Worm (Caenorhabditis elegans) whole organism, young adult: ENCODE measurements around the gene C05E4.7.

Experiments used
- B0019.2 ChIP-seq: fragments of 200-800 bp; sonication (Bioruptor generic); conservative IDR thresholded peaks from 2 replicates; pipeline ENCODE4 v1.3.6; 2022; ENCODE audit warnings: missing genetic modification reagents, missing genetic modification characterization, missing compliant biosample characterization
- B0035.1 ChIP-seq: sonication (generic microtip); optimal IDR thresholded peaks from 2 replicates; lab custom pipeline; 2016; ENCODE audit warnings: missing genetic modification characterization, mild to moderate bottlenecking, missing compliant biosample characterization, missing genotype, missing genetic modification reagents
- B0336.3 ChIP-seq: fragments of 200-800 bp; sonication (Bioruptor generic); IDR thresholded peaks from 2 replicates; pipeline ENCODE4 v1.3.6; 2022; ENCODE audit warnings: missing genetic modification characterization, missing compliant biosample characterization
- F22D6.2 ChIP-seq: sonication (generic microtip); optimal IDR thresholded peaks from 2 replicates; lab custom pipeline; 2016; ENCODE audit warnings: mild to moderate bottlenecking, missing genetic modification characterization, missing compliant biosample characterization
- F23B12.7 ChIP-seq: sonication (generic microtip); optimal IDR thresholded peaks from 2 replicates; lab custom pipeline; 2017; ENCODE audit warnings: missing genetic modification characterization, mild to moderate bottlenecking, missing compliant biosample characterization, antibody characterized with exemption, moderate library complexity; ENCODE audit not compliant: insufficient read depth
- F37B4.10 ChIP-seq: fragments of 200-800 bp; sonication (Bioruptor generic); IDR thresholded peaks from 2 replicates; pipeline ENCODE4 v1.3.6; 2022; ENCODE audit warnings: missing genetic modification characterization, missing compliant biosample characterization
- F55B11.4 ChIP-seq: sonication (generic microtip); optimal IDR thresholded peaks from 2 replicates; lab custom pipeline; 2016; ENCODE audit warnings: missing compliant biosample characterization, missing genetic modification characterization, borderline replicate concordance; ENCODE audit not compliant: insufficient read depth
- F57A8.1 ChIP-seq: fragments of 200-800 bp; sonication (Bioruptor generic); optimal IDR thresholded peaks from 2 replicates; lab custom pipeline; 2018; ENCODE audit warnings: mild to moderate bottlenecking, missing genetic modification characterization, moderate library complexity, missing compliant biosample characterization
- F57C9.4 ChIP-seq: sonication (generic microtip); optimal IDR thresholded peaks from 2 replicates; lab custom pipeline; 2017; ENCODE audit warnings: mild to moderate bottlenecking, missing genetic modification characterization, missing compliant biosample characterization
- K11D2.4 ChIP-seq: fragments of 200-800 bp; sonication (Bioruptor generic); IDR thresholded peaks from 2 replicates; pipeline ENCODE4 v1.3.6; 2022; ENCODE audit warnings: missing genetic modification reagents, missing genetic modification characterization, missing compliant biosample characterization
- T07F8.4 ChIP-seq: sonication (generic microtip); optimal IDR thresholded peaks from 2 replicates; lab custom pipeline; 2016; ENCODE audit warnings: mild to moderate bottlenecking, missing genetic modification characterization, moderate library complexity, missing compliant biosample characterization
- Y67H2A.10 ChIP-seq: fragments of 200-800 bp; sonication (Bioruptor generic); conservative IDR thresholded peaks from 2 replicates; pipeline ENCODE4 v1.3.6; 2022; ENCODE audit warnings: missing genetic modification reagents, missing genetic modification characterization, missing compliant biosample characterization
- Y79H2A.3 ChIP-seq: fragments of 200-800 bp; sonication (Bioruptor generic); conservative IDR thresholded peaks from 2 replicates; pipeline ENCODE4 v1.3.6; 2022; ENCODE audit warnings: missing genetic modification reagents, missing genetic modification characterization, missing compliant biosample characterization
- ZK185.1 ChIP-seq: sonication (generic microtip); optimal IDR thresholded peaks from 2 replicates; lab custom pipeline; 2016; ENCODE audit warnings: mild to moderate bottlenecking, missing genetic modification characterization, missing compliant biosample characterization; ENCODE audit not compliant: poor library complexity, severe bottlenecking
- attf-3 ChIP-seq: fragments of 200-800 bp; sonication (Bioruptor generic); conservative IDR thresholded peaks from 2 replicates; pipeline ENCODE4 v1.3.6; 2022; ENCODE audit warnings: missing genetic modification reagents, missing genetic modification characterization, missing compliant biosample characterization
- bed-1 ChIP-seq: fragments of 200-800 bp; sonication (Bioruptor generic); IDR thresholded peaks from 2 replicates; pipeline ENCODE4 v1.3.6; 2022; ENCODE audit warnings: missing genetic modification reagents, missing genetic modification characterization, missing compliant biosample characterization
- bed-2 ChIP-seq: fragments of 200-800 bp; sonication (Bioruptor generic); IDR thresholded peaks from 2 replicates; pipeline ENCODE4 v1.3.6; 2022; ENCODE audit warnings: missing genetic modification reagents, missing genetic modification characterization, missing compliant biosample characterization
- cebp-1 ChIP-seq, 2 experiments: fragments of 200-800 bp in 1 of 2; sonication (Bioruptor generic) in 1 of 2; sonication (generic microtip) in 1 of 2; IDR thresholded peaks in 1 of 2; optimal IDR thresholded peaks in 1 of 2; 2 replicates each; pipeline versions ENCODE4 v1.3.6 to Lab custom; 2017 to 2022; ENCODE audit warnings: missing compliant biosample characterization in 2 of 2, missing genetic modification characterization in 2 of 2, mild to moderate bottlenecking in 1 of 2, missing genetic modification reagents in 1 of 2, moderate library complexity in 1 of 2
- cebp-2 ChIP-seq: fragments of 200-800 bp; sonication (Bioruptor generic); IDR thresholded peaks from 2 replicates; pipeline ENCODE4 v1.3.6; 2022; ENCODE audit warnings: missing genetic modification characterization, missing compliant biosample characterization
- ceh-100 ChIP-seq: fragments of 200-800 bp; sonication (Bioruptor generic); IDR thresholded peaks from 2 replicates; pipeline ENCODE4 v1.3.6; 2022; ENCODE audit warnings: missing genetic modification reagents, missing genetic modification characterization, missing compliant biosample characterization
- ceh-27 ChIP-seq: fragments of 200-800 bp; sonication (Bioruptor generic); optimal IDR thresholded peaks from 2 replicates; lab custom pipeline; 2018; ENCODE audit warnings: mild to moderate bottlenecking, missing genetic modification characterization, moderate library complexity, missing compliant biosample characterization
- ceh-40 ChIP-seq: fragments of 200-800 bp; sonication (Bioruptor generic); IDR thresholded peaks from 2 replicates; pipeline ENCODE4 v1.3.6; 2022; ENCODE audit warnings: missing genetic modification characterization, missing compliant biosample characterization
- ceh-91 ChIP-seq: fragments of 200-800 bp; sonication (Bioruptor generic); IDR thresholded peaks from 2 replicates; pipeline ENCODE4 v1.3.6; 2022; ENCODE audit warnings: missing genetic modification reagents, missing genetic modification characterization, missing compliant biosample characterization
- dox-1 ChIP-seq: fragments of 200-800 bp; sonication (Bioruptor generic); IDR thresholded peaks from 2 replicates; pipeline ENCODE4 v1.3.6; 2022; ENCODE audit warnings: missing genetic modification reagents, missing genetic modification characterization, missing compliant biosample characterization
- egl-18 ChIP-seq: fragments of 200-800 bp; sonication (Bioruptor generic); IDR thresholded peaks from 2 replicates; pipeline ENCODE4 v1.3.6; 2022; ENCODE audit warnings: missing genetic modification reagents, missing genetic modification characterization, missing compliant biosample characterization
- hmg-20 ChIP-seq: fragments of 200-800 bp; sonication (Bioruptor generic); IDR thresholded peaks from 2 replicates; pipeline ENCODE4 v1.3.6; 2022; ENCODE audit warnings: missing genetic modification reagents, missing genetic modification characterization, missing compliant biosample characterization
- hrde-1 ChIP-seq: sonication (generic microtip); optimal IDR thresholded peaks from 2 replicates; lab custom pipeline; 2016; ENCODE audit warnings: missing genetic modification characterization, mild to moderate bottlenecking, missing compliant biosample characterization, moderate library complexity, missing genotype, missing genetic modification reagents, borderline replicate concordance
- lin-40 ChIP-seq: sonication (generic microtip); optimal IDR thresholded peaks from 2 replicates; lab custom pipeline; 2016; ENCODE audit warnings: missing genetic modification characterization, mild to moderate bottlenecking, missing compliant biosample characterization, missing genotype, missing genetic modification reagents
- lsl-1 ChIP-seq: fragments of 200-800 bp; sonication (Bioruptor generic); optimal IDR thresholded peaks from 2 replicates; lab custom pipeline; 2018; ENCODE audit warnings: mild to moderate bottlenecking, missing genetic modification characterization, moderate library complexity, missing compliant biosample characterization
- lsy-27 ChIP-seq: sonication (generic microtip); optimal IDR thresholded peaks from 2 replicates; lab custom pipeline; 2017; ENCODE audit warnings: missing genetic modification characterization, mild to moderate bottlenecking, missing compliant biosample characterization, antibody characterized with exemption, missing genotype, borderline replicate concordance; ENCODE audit not compliant: insufficient read depth
- mcd-1 ChIP-seq: fragments of 200-800 bp; sonication (Bioruptor generic); IDR thresholded peaks from 2 replicates; pipeline ENCODE4 v1.3.6; 2022; ENCODE audit warnings: missing genetic modification reagents, missing genetic modification characterization, missing compliant biosample characterization
- mel-28 ChIP-seq: sonication (generic microtip); optimal IDR thresholded peaks from 2 replicates; lab custom pipeline; 2016; ENCODE audit warnings: borderline replicate concordance, mild to moderate bottlenecking, missing genetic modification characterization, missing compliant biosample characterization
- mes-4 ChIP-seq: sonication (generic microtip); optimal IDR thresholded peaks from 2 replicates; lab custom pipeline; 2016; ENCODE audit warnings: missing genotype, missing genetic modification characterization, missing compliant biosample characterization
- mxl-1 ChIP-seq: sonication (generic microtip); optimal IDR thresholded peaks from 2 replicates; lab custom pipeline; 2016; ENCODE audit warnings: missing genetic modification characterization, missing compliant biosample characterization
- nfya-2 ChIP-seq: fragments of 200-800 bp; sonication (Bioruptor generic); IDR thresholded peaks from 2 replicates; pipeline ENCODE4 v1.3.6; 2022; ENCODE audit warnings: missing genetic modification reagents, missing genetic modification characterization, missing compliant biosample characterization
- nhr-120 ChIP-seq: fragments of 200-800 bp; sonication (Bioruptor generic); IDR thresholded peaks from 2 replicates; pipeline ENCODE4 v1.3.6; 2022; ENCODE audit warnings: missing genetic modification characterization, missing compliant biosample characterization
- pha-4 ChIP-seq: fragments of 150-350 bp; sonication (generic microtip); optimal IDR thresholded peaks from 2 replicates; lab custom pipeline; 2014; ENCODE audit warnings: missing biosample characterization, missing genetic modification reagents, missing genetic modification characterization
- rcor-1 ChIP-seq: fragments of 200-800 bp; sonication (Bioruptor generic); IDR thresholded peaks from 2 replicates; pipeline ENCODE4 v1.3.6; 2022; ENCODE audit warnings: missing genetic modification reagents, missing genetic modification characterization, missing compliant biosample characterization
- rec-8 ChIP-seq, 2 experiments: sonication (generic microtip); optimal IDR thresholded peaks; 2 replicates each; lab custom pipeline; 2016; ENCODE audit warnings: mild to moderate bottlenecking in 2 of 2, missing genetic modification characterization in 2 of 2, missing genetic modification reagents in 2 of 2, missing genotype in 2 of 2, missing biosample characterization in 1 of 2, missing compliant biosample characterization in 1 of 2, moderate library complexity in 1 of 2
- repo-1 ChIP-seq: sonication (generic microtip); optimal IDR thresholded peaks from 2 replicates; lab custom pipeline; 2017; ENCODE audit warnings: mild to moderate bottlenecking, missing genetic modification characterization, missing compliant biosample characterization
- rpc-1 ChIP-seq, 2 experiments: fragments of 150-350 bp in 1 of 2; sonication (generic microtip) in 1 of 2; optimal IDR thresholded peaks; 2 replicates each; lab custom pipeline; 2014 to 2018; ENCODE audit warnings: missing biosample characterization in 1 of 2, missing genetic modification characterization in 1 of 2, missing genetic modification reagents in 1 of 2, missing genotype in 1 of 2
- sptf-2 ChIP-seq: fragments of 200-800 bp; sonication (Bioruptor generic); optimal IDR thresholded peaks from 2 replicates; lab custom pipeline; 2018; ENCODE audit warnings: mild to moderate bottlenecking, missing genetic modification characterization, missing compliant biosample characterization
- xnd-1 ChIP-seq: sonication (generic microtip); optimal IDR thresholded peaks from 2 replicates; lab custom pipeline; 2016; ENCODE audit warnings: missing genotype, missing genetic modification reagents, missing genetic modification characterization, missing compliant biosample characterization
- zfh-2 ChIP-seq: fragments of 200-800 bp; sonication (Bioruptor generic); conservative IDR thresholded peaks from 2 replicates; pipeline ENCODE4 v1.3.6; 2022; ENCODE audit warnings: missing genetic modification reagents, missing genetic modification characterization, missing compliant biosample characterization
- ztf-18 ChIP-seq: sonication (generic microtip); optimal IDR thresholded peaks from 2 replicates; lab custom pipeline; 2016; ENCODE audit warnings: missing genotype, mild to moderate bottlenecking, missing genetic modification characterization, missing compliant biosample characterization
- ztf-26 ChIP-seq: sonication (generic microtip); optimal IDR thresholded peaks from 2 replicates; lab custom pipeline; 2017; ENCODE audit warnings: missing genetic modification characterization, missing compliant biosample characterization
- ztf-3 ChIP-seq: fragments of 200-800 bp; sonication (Bioruptor generic); optimal IDR thresholded peaks from 2 replicates; lab custom pipeline; 2018; ENCODE audit warnings: mild to moderate bottlenecking, missing genetic modification characterization, missing compliant biosample characterization

The C05E4.7 gene

DNA sequence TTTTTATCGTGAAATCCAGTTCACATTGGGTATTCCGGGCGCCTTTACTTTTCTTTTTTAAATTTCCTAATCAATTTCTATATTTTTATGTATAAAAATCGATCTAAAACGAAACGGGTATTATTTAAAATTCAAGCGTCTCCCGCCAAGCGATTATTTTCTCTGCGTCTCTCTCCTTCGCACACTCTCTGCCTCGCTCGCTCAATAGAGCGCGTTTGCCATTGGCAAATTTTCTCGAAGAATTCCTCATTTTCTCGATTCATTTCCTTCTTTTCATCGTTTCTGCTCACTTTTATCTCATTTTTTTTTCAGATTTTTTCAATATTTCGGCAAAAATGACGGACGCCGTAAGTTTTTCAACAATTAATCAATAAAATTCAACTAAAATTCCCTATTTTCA, 31.3 kb downstream of the C05E4.7 start, which contains the start of gene sti-1 (continued):
- TF ChIP-seq Y79H2A.3 = no peak
- peak; percentile 10 for TF ChIP-seq ztf-26 (tag; lab: Kevin White, UChicago)
- TF ChIP-seq bed-1 (GFP tag; lab: Robert Waterston, UW) = no peak
- peak; percentile 30 for TF ChIP-seq F23B12.7 (tag; lab: Kevin White, UChicago)
- no peak for TF ChIP-seq F57C9.4 (tag; lab: Kevin White, UChicago)
- TF ChIP-seq F37B4.10 (GFP tag; lab: Robert Waterston, UW) = no peak
- TF ChIP-seq cebp-2 (GFP tag; lab: Robert Waterston, UW) = no peak
- TF ChIP-seq lsl-1 (GFP tag; lab: Kevin White, UChicago) = peak; percentile 38
- TF ChIP-seq zfh-2 (GFP tag; lab: Robert Waterston, UW) = no peak
- TF ChIP-seq cebp-1 (GFP tag; IDR thresholded peaks at IDR 0.05; lab: Robert Waterston, UW) = no peak
- peak; percentile 59 for TF ChIP-seq cebp-1 (tag; optimal IDR thresholded peaks at IDR 0.05; lab: Kevin White, UChicago)
- peak; percentile 78 for TF ChIP-seq lin-40 (tag; lab: Kevin White, UChicago)
- peak; percentile 7 for TF ChIP-seq ZK185.1 (tag; lab: Kevin White, UChicago)
- TF ChIP-seq B0336.3 (GFP tag; lab: Robert Waterston, UW) = peak; percentile 67
- no peak for TF ChIP-seq B0019.2 (GFP tag; lab: Robert Waterston, UW)
- no peak for TF ChIP-seq ztf-18 (tag; lab: Kevin White, UChicago)
- no peak for TF ChIP-seq Y67H2A.10 (GFP tag; lab: Robert Waterston, UW)
- no peak for TF ChIP-seq mxl-1 (tag; lab: Kevin White, UChicago)
- TF ChIP-seq rpc-1 (optimal IDR thresholded peaks at IDR 0.05; lab: Kevin White, UChicago) = peak; percentile 42
- no peak for TF ChIP-seq rpc-1 (tag; optimal IDR thresholded peaks at IDR 0.05; lab: Kevin White, UChicago)
- peak; percentile 66 for TF ChIP-seq dox-1 (GFP tag; lab: Robert Waterston, UW)
- no peak for TF ChIP-seq rec-8 (tag; optimal IDR thresholded peaks at IDR 0.05; lab: Kevin White, UChicago)
- TF ChIP-seq T07F8.4 (tag; lab: Kevin White, UChicago) = no peak
- no peak for TF ChIP-seq B0035.1 (tag; lab: Kevin White, UChicago)
- TF ChIP-seq nhr-120 (GFP tag; lab: Robert Waterston, UW) = no peak
- no peak for TF ChIP-seq xnd-1
- peak; percentile 98 for TF ChIP-seq mcd-1 (GFP tag; lab: Robert Waterston, UW)
- no peak for TF ChIP-seq egl-18 (GFP tag; lab: Robert Waterston, UW)
- no peak for TF ChIP-seq lsy-27 (tag; lab: Kevin White, UChicago)
- peak; percentile 47 for TF ChIP-seq ceh-91 (GFP tag; lab: Robert Waterston, UW)
- no peak for TF ChIP-seq ztf-3 (GFP tag; lab: Kevin White, UChicago)
- TF ChIP-seq mel-28 = no peak
- TF ChIP-seq mes-4 = no peak
- peak; percentile 47 for TF ChIP-seq ceh-27 (GFP tag; lab: Kevin White, UChicago)
- no peak for TF ChIP-seq F57A8.1
- TF ChIP-seq nfya-2 (GFP tag; lab: Robert Waterston, UW) = no peak
- TF ChIP-seq K11D2.4 (GFP tag; lab: Robert Waterston, UW) = no peak
- TF ChIP-seq attf-3 (GFP tag; lab: Robert Waterston, UW) = no peak
- TF ChIP-seq rcor-1 = peak; percentile 64; the same call in 1 of the 2 replicates
- no peak for TF ChIP-seq F22D6.2 (tag; lab: Kevin White, UChicago)
- 0 out of 2 replicates have a peak, but pooled peaks have one; percentile 7 for TF ChIP-seq hmg-20 (GFP tag; lab: Robert Waterston, UW)
- no peak for TF ChIP-seq hrde-1 (tag; lab: Kevin White, UChicago)
- no peak for TF ChIP-seq bed-2 (GFP tag; lab: Robert Waterston, UW)
- TF ChIP-seq repo-1 = no peak
- TF ChIP-seq F55B11.4 (tag; lab: Kevin White, UChicago) = no peak
- TF ChIP-seq sptf-2 = no peak
- no peak for TF ChIP-seq ceh-40 (GFP tag; lab: Robert Waterston, UW)
- TF ChIP-seq ceh-100 (GFP tag; lab: Robert Waterston, UW) = no peak
- TF ChIP-seq pha-4 (tag; lab: Kevin White, UChicago) = no peak
